Fruit fly (Drosophila melanogaster) whole organism: ENCODE data around the gene Eig71Eh.

Experiments used
- CG8478 ChIP-seq: fragments of >200 bp; optimal IDR thresholded peaks from 2 replicates; lab custom pipeline; 2018; ENCODE audit warnings: inconsistent platforms
- EcR ChIP-seq, 2 experiments: fragments of >200 bp; optimal IDR thresholded peaks; 2 replicates each; lab custom pipeline; 2017; ENCODE audit warnings: missing biosample characterization in 2 of 2, missing genetic modification characterization in 2 of 2, missing genetic modification reagents in 2 of 2

dm6 chr3L:15700338-15700966 is 41.2 kb upstream of the Eig71Eh start:
- no peak for TF ChIP-seq EcR (GFP tag; optimal IDR thresholded peaks at IDR 0.05; lab: Kevin White, UChicago)
- TF ChIP-seq CG8478 (lab: Kevin White, UChicago): no peak
